Worm (Caenorhabditis elegans): ENCODE measurements around the gene F58F9.1.

Gene F58F9.1

ce11 chrIV:6249591-6249990, at the start of gene F58F9.1:
TSS of gene F58F9.1 (plus strand) at chrIV:6249841.
- TF ChIP-seq unc-62 (GFP tag; optimal IDR thresholded peaks at IDR 0.05): no peak

- TF ChIP-seq unc-62 (GFP tag; optimal IDR thresholded peaks at IDR 0.05): no peak
Observed at ce11 chrIV:6200249-6200648, 49.4 kb upstream of the F58F9.1 start.

- TF ChIP-seq unc-62 (GFP tag; optimal IDR thresholded peaks at IDR 0.05): no peak
Observed at ce11 chrIV:6201769-6202168, 47.9 kb upstream of the F58F9.1 start, which contains the start of gene tkr-2. TSS of gene tkr-2 (plus strand) at chrIV:6202069.

- no peak for TF ChIP-seq unc-62 (GFP tag; optimal IDR thresholded peaks at IDR 0.05)
Observed at ce11 chrIV:6206294-6206776, 43.3 kb upstream of the F58F9.1 start, which contains the start of gene C49A9.10. TSS of gene C49A9.10 (minus strand) at chrIV:6206344.

- no peak for TF ChIP-seq unc-62 (GFP tag; optimal IDR thresholded peaks at IDR 0.05)
Observed at ce11 chrIV:6209337-6209736, 40.3 kb upstream of the F58F9.1 start.

ce11 chrIV:6210574-6210973, 39.1 kb upstream of the F58F9.1 start, which contains the start of the genes ugt-24 and C49A9.6:
TSS of gene ugt-24 (minus strand) at chrIV:6210720.
TSS of gene C49A9.6 (plus strand) at chrIV:6210936.
- no peak for TF ChIP-seq unc-62 (GFP tag; optimal IDR thresholded peaks at IDR 0.05)

ce11 chrIV:6213403-6213802, 36.2 kb upstream of the F58F9.1 start, which contains the start of gene C49A9.5:
TSS of gene C49A9.5 (plus strand) at chrIV:6213673.
- no peak for TF ChIP-seq unc-62 (GFP tag; optimal IDR thresholded peaks at IDR 0.05)

ce11 chrIV:6217066-6217465, 32.6 kb upstream of the F58F9.1 start, which contains the start of gene C49A9.9:
TSS of gene C49A9.9 (plus strand) at chrIV:6217372.
- no peak for TF ChIP-seq unc-62 (GFP tag; optimal IDR thresholded peaks at IDR 0.05)

ce11 chrIV:6217503-6217902, 32.1 kb upstream of the F58F9.1 start:
- no peak for TF ChIP-seq unc-62 (GFP tag; optimal IDR thresholded peaks at IDR 0.05)

ce11 chrIV:6219429-6219828, 30.2 kb upstream of the F58F9.1 start, which contains the start of gene C49A9.4:
TSS of gene C49A9.4 (plus strand) at chrIV:6219693.
- no peak for TF ChIP-seq unc-62 (GFP tag; optimal IDR thresholded peaks at IDR 0.05)

- TF ChIP-seq unc-62 (GFP tag; optimal IDR thresholded peaks at IDR 0.05): no peak
Observed at ce11 chrIV:6221878-6222277, 27.8 kb upstream of the F58F9.1 start, which contains the start of gene C49A9.3. TSS of gene C49A9.3 (plus strand) at chrIV:6222089.

ce11 chrIV:6225143-6225542, 24.5 kb upstream of the F58F9.1 start, which contains the start of gene C49A9.2:
TSS of gene C49A9.2 (plus strand) at chrIV:6225443.
- no peak for TF ChIP-seq unc-62 (GFP tag; optimal IDR thresholded peaks at IDR 0.05)

- TF ChIP-seq unc-62 (GFP tag; optimal IDR thresholded peaks at IDR 0.05): no peak
Observed at ce11 chrIV:6227974-6228373, 21.7 kb upstream of the F58F9.1 start, which contains the start of gene C49A9.1. TSS of gene C49A9.1 (plus strand) at chrIV:6228190.

ce11 chrIV:6230560-6231073, 19.0 kb upstream of the F58F9.1 start, which contains the start of gene F58F9.4:
TSS of gene F58F9.4 (plus strand) at chrIV:6231023.
- TF ChIP-seq unc-62 (GFP tag; optimal IDR thresholded peaks at IDR 0.05): no peak

- no peak for TF ChIP-seq unc-62 (GFP tag; optimal IDR thresholded peaks at IDR 0.05)
Observed at ce11 chrIV:6232769-6233290, 16.8 kb upstream of the F58F9.1 start, which contains the start of gene F58F9.3. TSS of gene F58F9.3 (plus strand) at chrIV:6233240.

ce11 chrIV:6237508-6238227, 12.0 kb upstream of the F58F9.1 start, which contains the start of the genes F58F9.6 and F58F9.8:
TSS of gene F58F9.6 (minus strand) at chrIV:6237608.
TSS of gene F58F9.8 (plus strand) at chrIV:6238177.
- TF ChIP-seq unc-62 (GFP tag; optimal IDR thresholded peaks at IDR 0.05): no peak

Data from whole organism, dauer.